Worm (Caenorhabditis elegans) whole organism, midembryonic: ENCODE measurements around the gene F38E1.10.

Experiments
- flt-1 ChIP-seq: fragments of 200-800 bp; sonication (Bioruptor generic); IDR thresholded peaks from 2 replicates; pipeline ENCODE4 v1.3.6; 2022; ENCODE audit warnings: missing genetic modification characterization, missing compliant biosample characterization
- med-1 ChIP-seq: sonication (generic microtip); optimal IDR thresholded peaks from 2 replicates; lab custom pipeline; 2017; ENCODE audit warnings: missing genetic modification characterization, mild to moderate bottlenecking, missing compliant biosample characterization, antibody characterized with exemption, missing genetic modification reagents; ENCODE audit not compliant: insufficient read depth
- ref-1 ChIP-seq: fragments of 200-800 bp; sonication (Bioruptor generic); conservative IDR thresholded peaks from 2 replicates; pipeline ENCODE4 v1.3.6; 2022; ENCODE audit warnings: missing genetic modification reagents, missing genetic modification characterization, missing compliant biosample characterization
- tab-1 ChIP-seq: fragments of 200-800 bp; sonication (Bioruptor generic); IDR thresholded peaks from 2 replicates; pipeline ENCODE4 v1.3.6; 2022; ENCODE audit warnings: missing genetic modification characterization, missing compliant biosample characterization
- ztf-23 ChIP-seq: fragments of 200-800 bp; sonication (Bioruptor generic); IDR thresholded peaks from 2 replicates; pipeline ENCODE4 v1.3.6; 2022; ENCODE audit warnings: missing genetic modification reagents, missing genetic modification characterization, missing compliant biosample characterization
- ztf-29 ChIP-seq: fragments of 200-800 bp; sonication (Bioruptor generic); IDR thresholded peaks from 2 replicates; pipeline ENCODE4 v1.3.6; 2022; ENCODE audit warnings: missing genetic modification reagents, missing genetic modification characterization, missing compliant biosample characterization

DNA sequence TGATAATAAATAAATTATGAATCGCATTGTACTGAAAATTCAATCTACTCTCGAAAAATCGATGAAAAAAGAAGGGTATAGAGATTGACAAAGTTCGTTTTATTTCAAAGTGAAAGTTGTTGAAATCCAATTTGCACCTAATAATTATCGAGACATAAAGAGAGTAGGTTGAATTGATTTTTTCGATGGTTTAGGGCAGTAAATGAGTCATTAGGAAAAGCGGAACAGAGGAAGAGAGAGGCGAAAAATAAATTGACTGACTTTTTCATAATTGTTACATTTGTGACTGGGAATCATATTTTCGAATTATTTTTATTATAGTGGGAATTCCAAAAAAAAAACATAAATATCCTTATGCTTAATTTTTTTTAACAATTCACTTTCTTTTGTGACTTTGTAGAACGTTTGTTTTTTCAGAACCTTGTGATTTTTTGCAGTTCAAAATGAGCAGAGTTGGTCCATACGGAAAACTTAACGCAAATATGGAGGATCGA is 19.1 kb upstream of the F38E1.10 start, which contains the start of the genes pho-6 and F52E1.3:
- TF ChIP-seq ztf-29 (GFP tag; lab: Robert Waterston, UW), result no peak
- no peak for TF ChIP-seq ztf-23 (GFP tag; lab: Robert Waterston, UW)
- no peak for TF ChIP-seq ref-1 (GFP tag; lab: Robert Waterston, UW)
- TF ChIP-seq tab-1 (GFP tag; lab: Robert Waterston, UW), result no peak
- no peak for TF ChIP-seq med-1 (GFP tag; lab: Kevin White, UChicago)
- no peak for TF ChIP-seq flt-1
